In genomic region chrII:6347341-6348118, ce11 we compare ENCODE assay signal across 2 worm cellular contexts.
TF ChIP-seq lines count a peak whose summit lies in the region.

lgg-1 (minus strand) TSS chrII:6347719.

TF ChIP-seq in whole organism, L2 larva, 48 proteins besides CTCF, POLR2A, EP300 and RAD21 (continued from another document):
- peak; percentile 36 to 59 for TF ChIP-seq lsy-2 (tag; optimal IDR thresholded peaks at IDR 0.05; lab: Kevin White, UChicago)
- TF ChIP-seq gmeb-1 (tag; optimal IDR thresholded peaks at IDR 0.05; lab: Kevin White, UChicago): no peak
- no peak for TF ChIP-seq nhr-12 (tag; optimal IDR thresholded peaks at IDR 0.05; lab: Kevin White, UChicago)
- peak; percentile 91 for TF ChIP-seq nhr-129 (tag; optimal IDR thresholded peaks at IDR 0.05; lab: Kevin White, UChicago)
- no peak for TF ChIP-seq dmd-4 (tag; optimal IDR thresholded peaks at IDR 0.05; lab: Kevin White, UChicago)
- TF ChIP-seq blmp-1 (tag; optimal IDR thresholded peaks at IDR 0.05; lab: Kevin White, UChicago; ENCODE audit: insufficient read depth): peak; percentile 83
TF ChIP-seq in whole organism, L2 larva: peak in this region for 22.

TF ChIP-seq in whole organism, L4 larva, 104 proteins besides CTCF, POLR2A, EP300 and RAD21 (continued from another document):
- TF ChIP-seq daf-12 (tag; optimal IDR thresholded peaks at IDR 0.05; lab: Kevin White, UChicago): no peak
- 0 out of 2 replicates have a peak, but pooled peaks have one; percentile 12 for TF ChIP-seq dmd-8 (GFP tag; IDR thresholded peaks at IDR 0.05; lab: Robert Waterston, UW)
- TF ChIP-seq F26F4.8 (GFP tag; conservative IDR thresholded peaks at IDR 0.05; lab: Robert Waterston, UW): no peak
- peak; percentile 17 for TF ChIP-seq spr-3 (GFP tag; optimal IDR thresholded peaks at IDR 0.05; lab: Kevin White, UChicago)
- peak; percentile 53; the same call in 1 of the 2 replicates for TF ChIP-seq T26A8.4 (GFP tag; IDR thresholded peaks at IDR 0.05; lab: Robert Waterston, UW)
- peak; percentile 50 to 61 for TF ChIP-seq mdl-1 (tag; optimal IDR thresholded peaks at IDR 0.05; lab: Kevin White, UChicago)
- peak in 1 of 2 experiments; percentile 20 for TF ChIP-seq hif-1 (tag; optimal IDR thresholded peaks at IDR 0.05; lab: Kevin White, UChicago)
- peak; percentile 43 for TF ChIP-seq fkh-10 (GFP tag; optimal IDR thresholded peaks at IDR 0.05; lab: Kevin White, UChicago)
- TF ChIP-seq ceh-62 (tag; optimal IDR thresholded peaks at IDR 0.05; lab: Kevin White, UChicago): no peak
- peak; percentile 71 for TF ChIP-seq hlh-11 (tag; optimal IDR thresholded peaks at IDR 0.05; lab: Kevin White, UChicago)
- TF ChIP-seq lin-38 (GFP tag; IDR thresholded peaks at IDR 0.05; lab: Robert Waterston, UW): peak; percentile 39
- TF ChIP-seq nhr-28 (tag; optimal IDR thresholded peaks at IDR 0.05; lab: Kevin White, UChicago): peak; percentile 31
- peak; percentile 53; the same call in 1 of the 2 replicates for TF ChIP-seq Y75B8A.6 (GFP tag; IDR thresholded peaks at IDR 0.05; lab: Robert Waterston, UW)
- TF ChIP-seq F10B5.3 (tag; optimal IDR thresholded peaks at IDR 0.05; lab: Kevin White, UChicago): no peak
- peak; percentile 41 for TF ChIP-seq mes-2 (tag; optimal IDR thresholded peaks at IDR 0.05; lab: Kevin White, UChicago; ENCODE audit: poor library complexity, severe bottlenecking)
- TF ChIP-seq lin-39 (tag; optimal IDR thresholded peaks at IDR 0.05; lab: Kevin White, UChicago): no peak
- TF ChIP-seq mxl-3 (GFP tag; optimal IDR thresholded peaks at IDR 0.05; lab: Kevin White, UChicago): peak; percentile 1
- TF ChIP-seq lin-29 (GFP tag; IDR thresholded peaks at IDR 0.05; lab: Robert Waterston, UW): 0 out of 2 replicates have a peak, but pooled peaks have one; percentile 26
- TF ChIP-seq lim-7 (GFP tag; IDR thresholded peaks at IDR 0.05; lab: Robert Waterston, UW): 0 out of 2 replicates have a peak, but pooled peaks have one; percentile 39
- no peak for TF ChIP-seq egl-27 (tag; optimal IDR thresholded peaks at IDR 0.05; lab: Kevin White, UChicago)
- TF ChIP-seq zfp-3 (GFP tag; conservative IDR thresholded peaks at IDR 0.05; lab: Robert Waterston, UW): peak; percentile 89
- TF ChIP-seq egl-43 (GFP tag; IDR thresholded peaks at IDR 0.05; lab: Robert Waterston, UW): peak; percentile 75
- peak; percentile 33 for TF ChIP-seq nhr-77 (tag; optimal IDR thresholded peaks at IDR 0.05; lab: Kevin White, UChicago)
- TF ChIP-seq ama-1 (optimal IDR thresholded peaks at IDR 0.05; lab: Kevin White, UChicago): peak; percentile 95
- TF ChIP-seq mep-1 (tag; optimal IDR thresholded peaks at IDR 0.05; lab: Kevin White, UChicago): peak; percentile 50
- peak; percentile 39 for TF ChIP-seq spr-1 (tag; optimal IDR thresholded peaks at IDR 0.05; lab: Kevin White, UChicago)
- TF ChIP-seq snpc-1.2 (GFP tag; IDR thresholded peaks at IDR 0.05; lab: Robert Waterston, UW): peak; percentile 61
- TF ChIP-seq daf-16 (GFP tag; optimal IDR thresholded peaks at IDR 0.05; lab: Kevin White, UChicago): no peak
- peak; percentile 44 for TF ChIP-seq daf-16 (tag; optimal IDR thresholded peaks at IDR 0.05; lab: Kevin White, UChicago)
- TF ChIP-seq nhr-48 (tag; optimal IDR thresholded peaks at IDR 0.05; lab: Kevin White, UChicago): no peak
- TF ChIP-seq nhr-6 (tag; optimal IDR thresholded peaks at IDR 0.05; lab: Kevin White, UChicago): peak; percentile 48
- peak; percentile 2; the same call in 1 of the 2 replicates for TF ChIP-seq madf-9 (GFP tag; conservative IDR thresholded peaks at IDR 0.05; lab: Robert Waterston, UW)
- peak; percentile 5 for TF ChIP-seq duxl-1 (tag; optimal IDR thresholded peaks at IDR 0.05; lab: Kevin White, UChicago; ENCODE audit: poor library complexity)
- TF ChIP-seq nhr-11 (tag; optimal IDR thresholded peaks at IDR 0.05; lab: Kevin White, UChicago): peak; percentile 55
- TF ChIP-seq tra-1 (GFP tag; IDR thresholded peaks at IDR 0.05; lab: Robert Waterston, UW): no peak; the same call in 1 of the 2 replicates
- 0 out of 2 replicates have a peak, but pooled peaks have one; percentile 8 for TF ChIP-seq lin-1 (GFP tag; IDR thresholded peaks at IDR 0.05; lab: Robert Waterston, UW)
- TF ChIP-seq zip-2 (tag; optimal IDR thresholded peaks at IDR 0.05; lab: Kevin White, UChicago): no peak
- TF ChIP-seq dmd-6 (GFP tag; IDR thresholded peaks at IDR 0.05; lab: Robert Waterston, UW): peak; percentile 56
- TF ChIP-seq dpl-1 (GFP tag; optimal IDR thresholded peaks at IDR 0.05; lab: Kevin White, UChicago): peak; percentile 23
- TF ChIP-seq snpc-4 (tag; optimal IDR thresholded peaks at IDR 0.05; lab: Kevin White, UChicago): no peak
- TF ChIP-seq ceh-44 (GFP tag; IDR thresholded peaks at IDR 0.05; lab: Robert Waterston, UW): 0 out of 2 replicates have a peak, but pooled peaks have one; percentile 21
- peak; percentile 77 for TF ChIP-seq sdz-12 (GFP tag; optimal IDR thresholded peaks at IDR 0.05; lab: Kevin White, UChicago)
- peak; percentile 26; the same call in 1 of the 2 replicates for TF ChIP-seq vab-7 (GFP tag; IDR thresholded peaks at IDR 0.05; lab: Robert Waterston, UW)
- peak; percentile 96 for TF ChIP-seq aha-1 (tag; lab: Kevin White, UChicago)
- 0 out of 2 replicates have a peak, but pooled peaks have one; percentile 19 for TF ChIP-seq saeg-2 (GFP tag; IDR thresholded peaks at IDR 0.05; lab: Robert Waterston, UW)
- TF ChIP-seq hlh-30 (tag; optimal IDR thresholded peaks at IDR 0.05; lab: Kevin White, UChicago; ENCODE audit: insufficient read depth): peak; percentile 84
- TF ChIP-seq ceh-20 (GFP tag; IDR thresholded peaks at IDR 0.05; lab: Robert Waterston, UW): peak; percentile 60; the same call in 1 of the 2 replicates
- peak; percentile 59; the same call in 1 of the 2 replicates for TF ChIP-seq hmg-1.1 (GFP tag; IDR thresholded peaks at IDR 0.05; lab: Robert Waterston, UW)
- TF ChIP-seq mdt-29 (GFP tag; IDR thresholded peaks at IDR 0.05; lab: Robert Waterston, UW): 0 out of 2 replicates have a peak, but pooled peaks have one; percentile 7
- TF ChIP-seq ZK546.5 (tag; optimal IDR thresholded peaks at IDR 0.05; lab: Kevin White, UChicago): peak in 1 of 2 experiments; percentile 54
